Worm (Caenorhabditis elegans) whole organism, L1 larva: Measurements from ENCODE around the gene htas-1.

ENCODE experiments used
- C16A3.4 ChIP-seq: fragments of 150-350 bp; optimal IDR thresholded peaks from 2 replicates; lab custom pipeline; 2014; ENCODE audit warnings: missing biosample characterization, missing genetic modification characterization
- aha-1 ChIP-seq: fragments of 150-350 bp; optimal IDR thresholded peaks from 2 replicates; lab custom pipeline; 2014; ENCODE audit warnings: missing biosample characterization, missing genetic modification characterization
- alr-1 ChIP-seq: fragments of 200-800 bp; sonication (Bioruptor generic); optimal IDR thresholded peaks from 2 replicates; lab custom pipeline; 2018; ENCODE audit warnings: borderline replicate concordance, mild to moderate bottlenecking, missing genetic modification characterization, missing compliant biosample characterization
- aly-2 ChIP-seq: fragments of 150-350 bp; optimal IDR thresholded peaks from 2 replicates; lab custom pipeline; 2014; ENCODE audit warnings: missing biosample characterization, missing genetic modification characterization
- ama-1 ChIP-seq: fragments of 150-350 bp; optimal IDR thresholded peaks from 2 replicates; lab custom pipeline; 2014
- ceh-88 ChIP-seq: fragments of 200-800 bp; sonication (Bioruptor generic); IDR thresholded peaks from 2 replicates; pipeline ENCODE4 v1.3.6; 2022; ENCODE audit warnings: missing genetic modification characterization, missing compliant biosample characterization
- ces-1 ChIP-seq: fragments of 150-350 bp; optimal IDR thresholded peaks from 2 replicates; lab custom pipeline; 2014; ENCODE audit warnings: missing biosample characterization, missing genetic modification reagents, missing genetic modification characterization
- dpl-1 ChIP-seq, 3 experiments: fragments of 150-350 bp in 2 of 3; sonication (generic microtip) in 1 of 3; optimal IDR thresholded peaks; 2 replicates each; lab custom pipeline; 2014 to 2017; ENCODE audit warnings: missing biosample characterization in 3 of 3, missing genetic modification characterization in 3 of 3, missing genetic modification reagents in 3 of 3
- dsc-1 ChIP-seq: sonication (generic microtip); optimal IDR thresholded peaks from 2 replicates; lab custom pipeline; 2016; ENCODE audit warnings: mild to moderate bottlenecking, missing genetic modification characterization, missing compliant biosample characterization
- efl-1 ChIP-seq, 4 experiments: fragments of 150-350 bp; optimal IDR thresholded peaks in 3 of 4; peaks in 1 of 4; 1 replicate in 1 of 4; 2 replicates in 3 of 4; lab custom pipeline; 2014; ENCODE audit warnings: missing biosample characterization in 2 of 4, missing genetic modification characterization in 2 of 4, missing genetic modification reagents in 2 of 4
- efl-3 ChIP-seq: fragments of 200-800 bp; sonication (Bioruptor generic); optimal IDR thresholded peaks from 2 replicates; lab custom pipeline; 2018; ENCODE audit warnings: mild to moderate bottlenecking, missing genetic modification characterization, missing compliant biosample characterization
- egl-13 ChIP-seq: sonication (generic microtip); optimal IDR thresholded peaks from 2 replicates; lab custom pipeline; 2016; ENCODE audit warnings: missing genotype, missing genetic modification reagents, missing genetic modification characterization, missing compliant biosample characterization
- egl-27 ChIP-seq, 2 experiments: fragments of 150-350 bp in 1 of 2; sonication (generic microtip); optimal IDR thresholded peaks; 3 replicates each; lab custom pipeline; 2017 to 2018; ENCODE audit warnings: missing biosample characterization in 2 of 2, missing genetic modification characterization in 2 of 2, missing genetic modification reagents in 2 of 2
- ets-5 ChIP-seq: fragments of 200-800 bp; sonication (Bioruptor generic); IDR thresholded peaks from 2 replicates; pipeline ENCODE4 v1.3.6; 2022; ENCODE audit warnings: missing genetic modification characterization, missing compliant biosample characterization
- fkh-4 ChIP-seq: sonication (generic microtip); optimal IDR thresholded peaks from 2 replicates; lab custom pipeline; 2016; ENCODE audit warnings: missing compliant biosample characterization, missing genetic modification characterization, borderline replicate concordance
- fkh-8 ChIP-seq: sonication (generic microtip); optimal IDR thresholded peaks from 2 replicates; lab custom pipeline; 2016; ENCODE audit warnings: mild to moderate bottlenecking, missing genetic modification characterization, missing compliant biosample characterization
- fos-1 ChIP-seq: fragments of 150-350 bp; optimal IDR thresholded peaks from 2 replicates; lab custom pipeline; 2014; ENCODE audit warnings: missing biosample characterization, missing genetic modification characterization
- hlh-17 ChIP-seq: fragments of 200-800 bp; sonication (Bioruptor generic); optimal IDR thresholded peaks from 2 replicates; lab custom pipeline; 2018; ENCODE audit warnings: missing genetic modification characterization, mild to moderate bottlenecking, missing compliant biosample characterization, moderate library complexity, borderline replicate concordance
- hlh-4 ChIP-seq: sonication (generic microtip); optimal IDR thresholded peaks from 2 replicates; lab custom pipeline; 2016; ENCODE audit warnings: mild to moderate bottlenecking, missing genetic modification characterization, missing compliant biosample characterization
- hpl-2 ChIP-seq: fragments of 150-350 bp; optimal IDR thresholded peaks from 2 replicates; lab custom pipeline; 2014; ENCODE audit warnings: missing biosample characterization, missing genetic modification reagents, missing genetic modification characterization
- isw-1 ChIP-seq: fragments of 200-800 bp; sonication (Bioruptor generic); IDR thresholded peaks from 2 replicates; pipeline ENCODE4 v1.3.6; 2022; ENCODE audit warnings: missing genetic modification characterization, missing compliant biosample characterization
- lin-14 ChIP-seq: fragments of 200-800 bp; sonication (Bioruptor generic); optimal IDR thresholded peaks from 2 replicates; lab custom pipeline; 2018; ENCODE audit warnings: mild to moderate bottlenecking, missing genetic modification characterization, moderate library complexity, missing compliant biosample characterization
- lin-15B ChIP-seq: fragments of 150-350 bp; sonication (generic microtip); optimal IDR thresholded peaks from 3 replicates; lab custom pipeline; 2014; ENCODE audit warnings: missing biosample characterization, missing genetic modification characterization
- lin-35 ChIP-seq, 2 experiments: fragments of 150-350 bp; optimal IDR thresholded peaks; 2 replicates each; lab custom pipeline; 2014; ENCODE audit warnings: missing biosample characterization in 2 of 2, missing genetic modification characterization in 2 of 2, missing genetic modification reagents in 2 of 2
- lsy-2 ChIP-seq, 2 experiments: fragments of 150-350 bp; optimal IDR thresholded peaks; 2 replicates each; lab custom pipeline; 2014; ENCODE audit warnings: missing biosample characterization in 2 of 2, missing genetic modification characterization in 2 of 2
- mab-9 ChIP-seq: fragments of 200-800 bp; sonication (Bioruptor generic); IDR thresholded peaks from 2 replicates; pipeline ENCODE4 v1.3.6; 2022; ENCODE audit warnings: missing genetic modification reagents, missing genetic modification characterization, missing compliant biosample characterization
- mdl-1 ChIP-seq, 2 experiments: fragments of 150-350 bp; optimal IDR thresholded peaks; 2 replicates each; lab custom pipeline; 2014 to 2017; ENCODE audit warnings: missing biosample characterization in 2 of 2, missing genetic modification characterization in 2 of 2, inconsistent platforms in 1 of 2
- nhr-11 ChIP-seq: fragments of 150-350 bp; optimal IDR thresholded peaks from 2 replicates; lab custom pipeline; 2014; ENCODE audit warnings: missing biosample characterization, missing genetic modification characterization
- nhr-19 ChIP-seq: fragments of 200-800 bp; sonication (Bioruptor generic); conservative IDR thresholded peaks from 2 replicates; pipeline ENCODE4 v1.3.6; 2022; ENCODE audit warnings: missing genetic modification characterization, missing compliant biosample characterization
- nhr-20 ChIP-seq: sonication (generic microtip); optimal IDR thresholded peaks from 2 replicates; lab custom pipeline; 2016; ENCODE audit warnings: mild to moderate bottlenecking, missing genetic modification characterization, missing compliant biosample characterization
- nhr-47 ChIP-seq: sonication (generic microtip); optimal IDR thresholded peaks from 2 replicates; lab custom pipeline; 2016; ENCODE audit warnings: mild to moderate bottlenecking, missing genetic modification characterization, moderate library complexity, missing compliant biosample characterization
- nhr-71 ChIP-seq: sonication (generic microtip); optimal IDR thresholded peaks from 2 replicates; lab custom pipeline; 2016; ENCODE audit warnings: mild to moderate bottlenecking, missing genetic modification characterization, moderate library complexity, missing compliant biosample characterization
- nhr-76 ChIP-seq: sonication (generic microtip); optimal IDR thresholded peaks from 2 replicates; lab custom pipeline; 2017; ENCODE audit warnings: missing biosample characterization, missing genetic modification characterization
- nhr-77 ChIP-seq: fragments of 150-350 bp; optimal IDR thresholded peaks from 2 replicates; lab custom pipeline; 2014; ENCODE audit warnings: missing biosample characterization, missing genetic modification characterization
- nhr-84 ChIP-seq: sonication (generic microtip); optimal IDR thresholded peaks from 2 replicates; lab custom pipeline; 2017; ENCODE audit warnings: missing biosample characterization, missing genetic modification characterization
- nhr-90 ChIP-seq: sonication (generic microtip); optimal IDR thresholded peaks from 2 replicates; lab custom pipeline; 2016; ENCODE audit warnings: mild to moderate bottlenecking, missing genetic modification characterization, missing compliant biosample characterization; ENCODE audit not compliant: poor library complexity
- pax-3 ChIP-seq: fragments of 200-800 bp; sonication (Bioruptor generic); optimal IDR thresholded peaks from 2 replicates; lab custom pipeline; 2018; ENCODE audit warnings: mild to moderate bottlenecking, missing genetic modification characterization, moderate library complexity, missing compliant biosample characterization
- rnt-1 ChIP-seq: sonication (generic microtip); optimal IDR thresholded peaks from 2 replicates; lab custom pipeline; 2016; ENCODE audit warnings: mild to moderate bottlenecking, missing genetic modification characterization, moderate library complexity, missing compliant biosample characterization
- skn-1 ChIP-seq: fragments of 150-350 bp; optimal IDR thresholded peaks from 2 replicates; lab custom pipeline; 2014; ENCODE audit warnings: missing biosample characterization, missing genetic modification characterization
- snpc-4 ChIP-seq: fragments of 150-350 bp; optimal IDR thresholded peaks from 2 replicates; lab custom pipeline; 2014; ENCODE audit warnings: missing biosample characterization, missing genetic modification characterization
- swsn-7 ChIP-seq: sonication (generic microtip); optimal IDR thresholded peaks from 2 replicates; lab custom pipeline; 2016; ENCODE audit warnings: missing genetic modification characterization, missing compliant biosample characterization
- tbx-2 ChIP-seq: sonication (generic microtip); optimal IDR thresholded peaks from 2 replicates; lab custom pipeline; 2016; ENCODE audit warnings: missing genetic modification characterization, missing compliant biosample characterization
- unc-130 ChIP-seq: fragments of 150-350 bp; optimal IDR thresholded peaks from 2 replicates; lab custom pipeline; 2017; ENCODE audit warnings: missing biosample characterization, missing genetic modification characterization, inconsistent platforms
- unc-98 ChIP-seq: fragments of 200-800 bp; sonication (Bioruptor generic); IDR thresholded peaks from 2 replicates; pipeline ENCODE4 v1.3.6; 2022; ENCODE audit warnings: missing genetic modification characterization, missing compliant biosample characterization
- zip-4 ChIP-seq: fragments of 200-800 bp; sonication (Bioruptor generic); optimal IDR thresholded peaks from 2 replicates; lab custom pipeline; 2018; ENCODE audit warnings: mild to moderate bottlenecking, missing genetic modification characterization, moderate library complexity, missing compliant biosample characterization
- ztf-11 ChIP-seq, 2 experiments: sonication (generic microtip); optimal IDR thresholded peaks; 2 replicates each; lab custom pipeline; 2016 to 2017; ENCODE audit warnings: missing genetic modification characterization in 2 of 2, missing biosample characterization in 1 of 2, missing compliant biosample characterization in 1 of 2

The htas-1 gene

DNA sequence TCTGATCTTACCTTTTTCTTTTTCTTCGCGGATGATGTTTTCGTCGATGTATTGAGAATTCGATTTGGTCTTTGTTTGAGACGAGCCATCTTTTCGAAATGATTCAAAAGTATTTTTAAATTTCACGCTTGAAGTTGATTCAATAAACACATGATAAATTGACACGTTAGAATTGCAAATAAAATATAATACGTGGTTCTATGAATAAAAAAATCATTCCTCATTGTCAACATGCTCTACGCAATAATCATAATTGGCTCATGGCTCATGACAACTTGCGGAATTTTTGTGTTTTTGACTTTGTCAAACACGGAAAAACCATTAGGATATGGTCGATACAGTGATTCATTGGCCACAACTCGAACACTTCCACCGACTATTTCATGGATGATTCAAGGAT is at the start of gene htas-1, which contains the start of gene ZK1251.3:
TSS of gene htas-1 (minus strand) at position 101 of the 400 bp plus-strand sequence.
TSS of gene ZK1251.3 (plus strand) at position 226 of the 400 bp plus-strand sequence.
- no peak for TF ChIP-seq efl-1 (optimal IDR thresholded peaks at IDR 0.05; lab: Kevin White, UChicago)
- peak in 1 of 2 experiments; percentile 87 for TF ChIP-seq efl-1 (GFP tag; optimal IDR thresholded peaks at IDR 0.05 in 1 of 2; lab: Kevin White, UChicago)
- TF ChIP-seq isw-1 (GFP tag; lab: Robert Waterston, UW): no peak
- no peak for TF ChIP-seq fkh-4

DNA sequence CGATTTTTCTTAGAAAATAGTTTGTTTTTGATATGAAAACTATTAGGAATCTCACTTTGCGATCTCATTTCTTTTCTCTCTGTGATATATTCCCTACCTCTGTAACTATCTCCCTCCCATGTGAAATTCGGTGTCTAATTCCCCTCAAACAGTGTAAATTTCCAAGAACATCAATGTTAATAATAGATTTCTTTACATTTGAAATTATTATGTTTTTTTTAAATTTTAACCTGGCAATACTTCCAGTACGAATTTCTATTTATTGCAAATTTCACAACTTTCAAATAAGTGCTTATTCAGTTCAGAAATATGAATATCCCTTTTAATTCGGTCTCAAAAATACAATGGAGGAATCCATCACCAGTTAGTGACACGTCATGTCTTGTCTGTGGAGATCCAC is 45.0 kb upstream of the htas-1 start, which contains the start of gene nhr-100:
TSS of gene nhr-100 (plus strand) at position 301 of the 400 bp plus-strand sequence.
- TF ChIP-seq lin-14 (no peak), alr-1 (tag; lab: Kevin White, UChicago) (no peak), C16A3.4 (tag; lab: Kevin White, UChicago) (no peak), nhr-11 (no peak), ama-1 (lab: Kevin White, UChicago) (no peak), skn-1 (tag; lab: Kevin White, UChicago) (no peak), lsy-2 (tag; optimal IDR thresholded peaks at IDR 0.05; lab: Kevin White, UChicago) (no peak), nhr-76 (tag; lab: Kevin White, UChicago) (no peak), hlh-4 (tag; lab: Kevin White, UChicago) (no peak), fos-1 (tag; lab: Kevin White, UChicago) (no peak), nhr-90 (no peak), nhr-19 (GFP tag; lab: Robert Waterston, UW) (no peak), ets-5 (GFP tag; lab: Robert Waterston, UW) (no peak), mab-9 (GFP tag; lab: Robert Waterston, UW) (no peak), lin-35 (GFP tag; optimal IDR thresholded peaks at IDR 0.05; lab: Kevin White, UChicago) (no peak), unc-130 (tag; lab: Kevin White, UChicago) (no peak), dpl-1 (GFP tag; optimal IDR thresholded peaks at IDR 0.05; lab: Kevin White, UChicago) (no peak), pax-3 (tag; lab: Kevin White, UChicago) (no peak)

DNA sequence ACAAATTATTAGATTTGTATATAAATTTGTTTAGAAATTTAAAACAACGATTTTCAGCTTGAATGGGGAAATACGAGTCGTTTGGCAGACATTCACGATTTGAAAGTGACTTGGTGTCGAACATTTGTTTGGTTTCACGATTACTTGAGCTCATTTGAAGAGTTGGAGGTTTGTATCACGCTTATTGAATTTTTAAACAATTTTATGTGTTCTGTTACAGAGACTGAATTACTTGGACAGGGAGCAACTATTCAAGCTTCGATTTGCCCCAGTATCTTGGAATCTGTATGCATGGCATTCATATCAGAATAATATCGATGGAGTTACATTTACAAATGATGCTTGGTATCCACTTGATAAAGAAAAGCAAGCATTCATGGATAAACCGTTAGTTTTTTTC is 43.9 kb upstream of the htas-1 start:
- TF ChIP-seq egl-13 (no peak), C16A3.4 (tag; lab: Kevin White, UChicago) (no peak), pax-3 (tag; lab: Kevin White, UChicago) (no peak), nhr-77 (tag; lab: Kevin White, UChicago) (no peak), isw-1 (GFP tag; lab: Robert Waterston, UW) (no peak), egl-27 (tag; optimal IDR thresholded peaks at IDR 0.05; lab: Kevin White, UChicago) (no peak), aly-2 (tag; lab: Kevin White, UChicago) (no peak), nhr-47 (tag; lab: Kevin White, UChicago) (no peak), efl-3 (no peak), zip-4 (GFP tag; lab: Kevin White, UChicago) (no peak), lin-14 (no peak), aha-1 (no peak), ceh-88 (no peak), nhr-19 (GFP tag; lab: Robert Waterston, UW) (no peak)

DNA sequence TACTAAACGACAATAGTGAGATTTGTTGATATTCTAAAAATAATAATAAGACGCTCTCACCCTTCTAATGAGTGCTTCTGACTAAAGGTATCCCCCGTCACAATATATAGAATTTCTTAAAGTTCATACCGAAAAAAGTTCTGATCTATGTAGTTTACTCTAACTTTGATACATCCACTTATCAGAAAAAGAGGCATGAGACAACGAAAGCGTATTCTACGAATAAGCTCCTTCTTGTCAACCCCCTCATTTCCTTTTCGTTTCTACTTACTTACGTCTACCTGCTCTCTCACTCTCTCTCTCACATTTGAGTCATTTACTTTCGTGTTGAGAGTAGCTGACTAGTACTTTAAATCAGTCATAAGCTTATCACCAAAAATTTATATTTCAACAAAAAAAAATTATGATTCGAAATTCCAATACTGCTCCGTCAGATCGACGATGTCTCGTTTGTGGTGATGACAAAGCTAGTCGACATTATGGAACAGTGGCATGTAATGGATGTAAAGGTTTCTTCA is 42.2 kb upstream of the htas-1 start:
- TF ChIP-seq lin-15B (no peak), nhr-77 (tag; lab: Kevin White, UChicago) (no peak), ces-1 (no peak), nhr-47 (tag; lab: Kevin White, UChicago) (peak; percentile 57), hpl-2 (GFP tag; lab: Kevin White, UChicago) (no peak), unc-98 (GFP tag; lab: Robert Waterston, UW) (no peak), nhr-20 (no peak), ztf-11 (tag; optimal IDR thresholded peaks at IDR 0.05; lab: Kevin White, UChicago) (no peak), nhr-84 (tag; lab: Kevin White, UChicago) (no peak), mdl-1 (tag; optimal IDR thresholded peaks at IDR 0.05; lab: Kevin White, UChicago) (no peak), rnt-1 (tag; lab: Kevin White, UChicago) (no peak), nhr-71 (tag; lab: Kevin White, UChicago) (peak; percentile 84), tbx-2 (tag; lab: Kevin White, UChicago) (no peak), swsn-7 (tag; lab: Kevin White, UChicago) (peak; percentile 14), fkh-8 (tag; lab: Kevin White, UChicago) (peak; percentile 96), hlh-17 (GFP tag; lab: Kevin White, UChicago) (no peak), efl-3 (no peak), lsy-2 (tag; optimal IDR thresholded peaks at IDR 0.05; lab: Kevin White, UChicago) (peak in 1 of 2 experiments; percentile 15), ets-5 (GFP tag; lab: Robert Waterston, UW) (no peak), pax-3 (tag; lab: Kevin White, UChicago) (peak; percentile 54), snpc-4 (tag; lab: Kevin White, UChicago) (no peak), dsc-1 (tag; lab: Kevin White, UChicago) (peak; percentile 69), fos-1 (tag; lab: Kevin White, UChicago) (no peak)
